Worm (Caenorhabditis elegans) whole organism, L3 larva: ENCODE measurements around the gene srm-3.

ENCODE experiments used
- R02D3.7 ChIP-seq: fragments of 150-350 bp; optimal IDR thresholded peaks from 2 replicates; lab custom pipeline; 2014; ENCODE audit warnings: missing biosample characterization, missing genetic modification characterization
- ceh-16 ChIP-seq: sonication (generic microtip); optimal IDR thresholded peaks from 2 replicates; lab custom pipeline; 2017; ENCODE audit warnings: missing biosample characterization, missing genetic modification characterization
- ceh-28 ChIP-seq: fragments of 150-350 bp; optimal IDR thresholded peaks from 2 replicates; lab custom pipeline; 2014; ENCODE audit warnings: missing biosample characterization, missing genetic modification reagents, missing genetic modification characterization
- daf-12 ChIP-seq: fragments of 150-350 bp; optimal IDR thresholded peaks from 2 replicates; lab custom pipeline; 2014; ENCODE audit warnings: missing biosample characterization, missing genetic modification reagents, missing genetic modification characterization
- egl-27 ChIP-seq: sonication (generic microtip); optimal IDR thresholded peaks from 4 replicates; lab custom pipeline; 2017; ENCODE audit warnings: missing biosample characterization, missing genetic modification reagents, missing genetic modification characterization
- egl-5 ChIP-seq: fragments of 150-350 bp; optimal IDR thresholded peaks from 2 replicates; lab custom pipeline; 2017; ENCODE audit warnings: missing biosample characterization, missing genetic modification reagents, missing genetic modification characterization, inconsistent platforms
- elt-1 ChIP-seq: fragments of 150-350 bp; optimal IDR thresholded peaks from 2 replicates; lab custom pipeline; 2014; ENCODE audit warnings: missing biosample characterization, missing genetic modification characterization
- elt-2 ChIP-seq: sonication (generic microtip); optimal IDR thresholded peaks from 2 replicates; lab custom pipeline; 2016; ENCODE audit warnings: missing genetic modification reagents, mild to moderate bottlenecking, missing genetic modification characterization, missing compliant biosample characterization
- elt-3 ChIP-seq, 3 experiments: fragments of 150-350 bp in 1 of 3; sonication (generic microtip) in 2 of 3; optimal IDR thresholded peaks; 2 replicates in 2 of 3; 4 replicates in 1 of 3; lab custom pipeline; 2014 to 2017; ENCODE audit warnings: missing biosample characterization in 3 of 3, missing genetic modification characterization in 3 of 3
- eor-1 ChIP-seq, 2 experiments: fragments of 150-350 bp; optimal IDR thresholded peaks; 2 replicates each; lab custom pipeline; 2014 to 2018; ENCODE audit warnings: missing biosample characterization in 2 of 2, missing genetic modification characterization in 2 of 2
- fkh-10 ChIP-seq: sonication (generic microtip); optimal IDR thresholded peaks from 2 replicates; lab custom pipeline; 2017; ENCODE audit warnings: missing biosample characterization, missing genetic modification reagents, missing genetic modification characterization
- fos-1 ChIP-seq: fragments of 150-350 bp; optimal IDR thresholded peaks from 2 replicates; lab custom pipeline; 2014; ENCODE audit warnings: missing biosample characterization, missing genetic modification characterization
- jun-1 ChIP-seq: fragments of 150-350 bp; optimal IDR thresholded peaks from 2 replicates; lab custom pipeline; 2014; ENCODE audit warnings: missing biosample characterization, missing genetic modification reagents, missing genetic modification characterization
- lin-39 ChIP-seq: fragments of 150-350 bp; optimal IDR thresholded peaks from 2 replicates; lab custom pipeline; 2018; ENCODE audit warnings: missing biosample characterization, missing genetic modification reagents, missing genetic modification characterization
- lsy-12 ChIP-seq: sonication (generic microtip); optimal IDR thresholded peaks from 2 replicates; lab custom pipeline; 2016; ENCODE audit warnings: mild to moderate bottlenecking, missing genetic modification characterization, missing compliant biosample characterization
- mdl-1 ChIP-seq: fragments of 150-350 bp; optimal IDR thresholded peaks from 2 replicates; lab custom pipeline; 2014; ENCODE audit warnings: missing biosample characterization, missing genetic modification characterization
- mml-1 ChIP-seq: fragments of 150-350 bp; sonication (generic microtip); optimal IDR thresholded peaks from 3 replicates; lab custom pipeline; 2014; ENCODE audit warnings: missing biosample characterization, missing genetic modification characterization
- nfya-1 ChIP-seq: sonication (generic microtip); optimal IDR thresholded peaks from 2 replicates; lab custom pipeline; 2017; ENCODE audit warnings: missing genetic modification characterization, mild to moderate bottlenecking, missing compliant biosample characterization, antibody characterized with exemption, moderate library complexity; ENCODE audit not compliant: insufficient read depth
- nhr-12 ChIP-seq: fragments of 150-350 bp; optimal IDR thresholded peaks from 2 replicates; lab custom pipeline; 2014; ENCODE audit warnings: missing biosample characterization, missing genetic modification characterization
- nhr-23 ChIP-seq: fragments of 150-350 bp; optimal IDR thresholded peaks from 2 replicates; lab custom pipeline; 2014; ENCODE audit warnings: missing biosample characterization, missing genetic modification reagents, missing genetic modification characterization
- nhr-237 ChIP-seq: fragments of 150-350 bp; optimal IDR thresholded peaks from 2 replicates; lab custom pipeline; 2014; ENCODE audit warnings: missing biosample characterization, missing genetic modification characterization
- nhr-25 ChIP-seq: sonication (generic microtip); optimal IDR thresholded peaks from 2 replicates; lab custom pipeline; 2017; ENCODE audit warnings: missing biosample characterization, missing genetic modification characterization
- nhr-28 ChIP-seq: fragments of 150-350 bp; optimal IDR thresholded peaks from 2 replicates; lab custom pipeline; 2014; ENCODE audit warnings: missing biosample characterization, missing genetic modification characterization
- nhr-43 ChIP-seq: sonication (generic microtip); optimal IDR thresholded peaks from 2 replicates; lab custom pipeline; 2016; ENCODE audit warnings: mild to moderate bottlenecking, missing genetic modification characterization, missing compliant biosample characterization; ENCODE audit not compliant: poor library complexity, severe bottlenecking
- nhr-67 ChIP-seq: fragments of 150-350 bp; optimal IDR thresholded peaks from 2 replicates; lab custom pipeline; 2014; ENCODE audit warnings: missing biosample characterization, missing genetic modification characterization
- nhr-76 ChIP-seq: fragments of 150-350 bp; sonication (generic microtip); optimal IDR thresholded peaks from 5 replicates; lab custom pipeline; 2014; ENCODE audit warnings: missing biosample characterization, missing genetic modification characterization
- pha-4 ChIP-seq: fragments of 150-350 bp; optimal IDR thresholded peaks from 2 replicates; lab custom pipeline; 2014; ENCODE audit warnings: missing biosample characterization, missing genetic modification reagents, missing genetic modification characterization
- sea-2 ChIP-seq: fragments of 150-350 bp; sonication (generic microtip); optimal IDR thresholded peaks from 4 replicates; lab custom pipeline; 2014; ENCODE audit warnings: missing biosample characterization, missing genetic modification reagents, missing genetic modification characterization
- tbx-2 ChIP-seq: sonication (generic microtip); optimal IDR thresholded peaks from 2 replicates; lab custom pipeline; 2016; ENCODE audit warnings: mild to moderate bottlenecking, missing genetic modification characterization, missing compliant biosample characterization
- unc-39 ChIP-seq: sonication (generic microtip); optimal IDR thresholded peaks from 4 replicates; lab custom pipeline; 2017; ENCODE audit warnings: missing biosample characterization, missing genetic modification characterization
- unc-62 ChIP-seq: fragments of 150-350 bp; sonication (generic microtip); optimal IDR thresholded peaks from 4 replicates; lab custom pipeline; 2014; ENCODE audit warnings: missing biosample characterization, missing genetic modification reagents, missing genetic modification characterization
- zag-1 ChIP-seq: fragments of 150-350 bp; optimal IDR thresholded peaks from 2 replicates; lab custom pipeline; 2014; ENCODE audit warnings: missing biosample characterization, missing genetic modification characterization
- ztf-11 ChIP-seq: fragments of 150-350 bp; optimal IDR thresholded peaks from 2 replicates; lab custom pipeline; 2014; ENCODE audit warnings: missing biosample characterization, missing genetic modification characterization

srm-3 gene

DNA sequence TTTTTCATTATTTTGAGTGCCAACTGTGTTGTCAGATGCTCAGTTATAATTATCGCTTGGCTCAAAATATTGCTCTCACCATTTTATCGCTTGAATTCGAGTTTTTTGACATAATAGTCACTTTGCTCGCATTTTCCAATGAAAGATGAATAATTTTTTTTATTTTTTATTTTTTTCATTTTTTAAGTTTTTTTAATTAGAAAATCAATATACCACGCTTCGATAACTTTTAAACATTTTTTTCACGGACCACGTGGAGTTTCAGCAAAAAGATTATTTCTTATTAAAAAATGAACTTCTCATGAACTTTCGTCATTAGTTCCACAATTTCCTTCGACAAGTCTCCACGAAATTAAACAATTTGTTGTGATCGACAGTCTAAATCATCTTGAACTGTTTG, 34.1 kb upstream of the srm-3 start, which contains the start of gene elt-1:
elt-1 (plus strand) TSS at position 301 of the 400 bp plus-strand sequence.
- no peak for TF ChIP-seq egl-5 (tag; lab: Kevin White, UChicago)
- no peak for TF ChIP-seq zag-1 (tag; lab: Kevin White, UChicago)
- TF ChIP-seq unc-62 = no peak
- TF ChIP-seq ceh-16 = no peak
- no peak for TF ChIP-seq daf-12 (tag; lab: Kevin White, UChicago)
- TF ChIP-seq ceh-28 (tag; lab: Kevin White, UChicago) = no peak

DNA sequence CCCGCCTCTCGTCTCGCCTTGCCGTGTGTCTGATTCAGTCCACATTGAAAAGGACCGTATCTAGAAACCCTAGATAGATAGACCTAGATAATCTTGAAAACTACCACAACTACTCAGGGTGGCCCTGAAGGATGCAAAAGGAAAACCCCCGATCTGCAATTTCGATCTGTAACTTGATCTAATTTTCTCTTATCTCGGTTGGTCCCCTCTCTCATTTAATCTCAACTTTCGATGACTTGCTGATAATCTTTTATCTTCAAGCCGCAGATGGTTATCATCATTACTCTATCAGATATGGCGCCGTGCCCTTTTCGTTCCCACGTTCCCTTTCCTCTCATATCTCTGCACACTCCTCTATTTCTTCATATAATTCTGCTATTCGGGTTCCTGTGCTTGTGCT, 33.3 kb upstream of the srm-3 start:
- TF ChIP-seq nhr-23 (tag; lab: Kevin White, UChicago) = peak; percentile 86
- TF ChIP-seq egl-27 (tag; lab: Kevin White, UChicago) = no peak
- TF ChIP-seq pha-4 (tag; lab: Kevin White, UChicago) = no peak
- TF ChIP-seq fkh-10 (GFP tag; lab: Kevin White, UChicago) = no peak
- TF ChIP-seq nhr-25 = peak; percentile 67
- TF ChIP-seq ceh-16 = peak; percentile 47
- no peak for TF ChIP-seq nhr-67
- TF ChIP-seq jun-1 (tag; lab: Kevin White, UChicago) = no peak
- no peak for TF ChIP-seq unc-39
- peak; percentile 100 for TF ChIP-seq elt-1 (tag; lab: Kevin White, UChicago)
- TF ChIP-seq elt-2 = no peak
- no peak for TF ChIP-seq egl-5 (tag; lab: Kevin White, UChicago)
- no peak for TF ChIP-seq mdl-1 (tag; lab: Kevin White, UChicago)
- no peak for TF ChIP-seq tbx-2 (tag; lab: Kevin White, UChicago)
- peak; percentile 23 for TF ChIP-seq lsy-12 (tag; lab: Kevin White, UChicago)
- TF ChIP-seq nfya-1 = no peak
- TF ChIP-seq daf-12 (tag; lab: Kevin White, UChicago) = no peak
- TF ChIP-seq elt-3 (tag; optimal IDR thresholded peaks at IDR 0.05; lab: Kevin White, UChicago) = no peak
- TF ChIP-seq, all 47 proteins: peak for 5

DNA sequence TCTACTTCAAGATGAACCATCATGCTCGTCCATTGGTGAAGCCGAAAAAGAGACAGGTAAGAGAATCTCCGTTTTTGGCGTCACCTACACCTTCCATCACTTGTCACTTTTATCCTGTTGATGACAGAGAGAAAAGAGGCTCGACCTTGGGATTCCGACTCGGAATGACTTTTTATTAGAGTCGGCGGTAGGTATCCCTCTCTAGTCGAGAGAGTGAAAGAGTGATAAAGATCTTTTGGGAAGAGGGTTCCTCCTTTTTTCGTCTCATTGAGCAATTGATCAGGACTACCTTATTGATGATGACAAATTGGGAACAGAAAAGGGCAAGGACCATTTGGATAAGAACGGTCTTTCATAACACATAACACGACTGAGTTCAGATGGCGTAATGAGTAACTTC, 31.4 kb upstream of the srm-3 start:
- TF ChIP-seq zag-1 (tag; lab: Kevin White, UChicago) = no peak
- TF ChIP-seq elt-1 (tag; lab: Kevin White, UChicago) = peak; percentile 96

DNA sequence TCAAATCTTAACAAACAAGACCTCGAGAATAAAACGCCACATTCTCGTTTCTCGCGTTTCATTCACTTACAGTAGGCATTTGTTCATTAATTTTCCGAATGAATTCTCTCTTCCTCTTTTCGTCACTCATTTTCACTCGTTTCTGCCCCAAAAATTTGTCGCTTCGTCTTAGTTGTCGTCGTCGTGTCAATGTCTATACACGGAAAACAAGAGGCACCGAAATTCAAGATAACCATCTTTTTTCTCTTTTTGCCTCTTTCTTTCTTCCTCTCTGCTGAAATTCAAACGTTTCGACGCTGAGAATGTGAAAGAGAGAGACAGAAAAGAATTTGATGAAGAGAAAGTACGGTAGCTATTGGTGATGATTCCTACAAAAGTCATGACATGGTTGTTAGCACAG, 30.8 kb upstream of the srm-3 start:
- no peak for TF ChIP-seq sea-2 (GFP tag; lab: Kevin White, UChicago)
- TF ChIP-seq nhr-28 (tag; lab: Kevin White, UChicago) = no peak
- no peak for TF ChIP-seq pha-4 (tag; lab: Kevin White, UChicago)
- peak; percentile 99 for TF ChIP-seq elt-1 (tag; lab: Kevin White, UChicago)
- TF ChIP-seq egl-27 (tag; lab: Kevin White, UChicago) = no peak
- peak; percentile 61 for TF ChIP-seq nhr-25
- TF ChIP-seq R02D3.7 = no peak
- peak; percentile 9 for TF ChIP-seq nhr-23 (tag; lab: Kevin White, UChicago)
- TF ChIP-seq fos-1 (tag; lab: Kevin White, UChicago) = no peak
- TF ChIP-seq nhr-43 = no peak
- TF ChIP-seq daf-12 (tag; lab: Kevin White, UChicago) = no peak

DNA sequence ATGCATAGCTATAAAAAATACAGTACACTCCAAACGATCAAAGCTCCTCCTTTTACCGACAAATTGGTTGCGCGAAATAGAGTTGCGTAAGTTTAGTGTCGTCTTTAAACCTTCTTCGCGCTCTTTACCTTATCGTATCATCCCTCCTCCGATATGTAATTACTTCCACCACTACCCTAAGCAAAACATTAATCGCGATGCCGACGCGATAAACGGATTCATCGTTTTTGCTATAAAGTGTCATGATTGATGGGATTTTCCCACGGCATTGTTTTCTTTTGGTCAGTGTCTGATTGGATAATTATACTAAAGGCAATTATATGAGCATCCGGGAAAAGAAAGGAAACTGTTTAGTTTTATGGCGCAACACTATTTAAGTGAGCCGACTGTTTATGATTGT, 29.9 kb upstream of the srm-3 start:
- TF ChIP-seq elt-1 (tag; lab: Kevin White, UChicago) = peak; percentile 92
- no peak for TF ChIP-seq ztf-11 (tag; lab: Kevin White, UChicago)

DNA sequence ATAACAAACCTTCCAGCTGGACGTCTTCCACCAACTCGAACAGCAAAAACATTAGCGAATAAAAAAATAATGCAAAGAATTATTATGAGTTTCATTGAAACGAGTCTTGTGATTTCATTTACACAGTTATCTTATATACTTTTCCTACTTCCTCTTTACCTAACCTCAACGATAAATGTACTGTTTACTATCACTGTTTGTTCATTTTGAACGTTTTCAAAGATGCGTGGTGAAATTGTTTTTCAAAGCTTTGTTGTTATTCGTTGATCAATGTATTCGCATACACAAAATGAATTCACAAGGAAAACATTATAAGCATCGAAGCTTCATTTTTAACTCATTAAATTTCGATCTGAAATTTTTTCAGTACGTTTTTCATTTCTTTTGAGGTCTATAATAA, 26.5 kb upstream of the srm-3 start, which contains the start of gene W09C2.7:
W09C2.7 (minus strand) TSS at position 101 of the 400 bp plus-strand sequence.
- TF ChIP-seq nhr-237 = no peak
- TF ChIP-seq tbx-2 (tag; lab: Kevin White, UChicago) = no peak
- no peak for TF ChIP-seq nhr-76 (tag; lab: Kevin White, UChicago)
- no peak for TF ChIP-seq fkh-10 (GFP tag; lab: Kevin White, UChicago)
- no peak for TF ChIP-seq mml-1
- TF ChIP-seq mdl-1 (tag; lab: Kevin White, UChicago) = no peak
- no peak for TF ChIP-seq unc-62
- TF ChIP-seq zag-1 (tag; lab: Kevin White, UChicago) = no peak
- no peak for TF ChIP-seq ceh-16
- TF ChIP-seq nhr-12 = no peak
- TF ChIP-seq lin-39 (tag; lab: Kevin White, UChicago) = no peak
- TF ChIP-seq elt-2 = no peak
- TF ChIP-seq lsy-12 (tag; lab: Kevin White, UChicago) = no peak
- TF ChIP-seq unc-39 = no peak
- no peak for TF ChIP-seq nhr-28 (tag; lab: Kevin White, UChicago)
- no peak for TF ChIP-seq jun-1 (tag; lab: Kevin White, UChicago)
- no peak for TF ChIP-seq eor-1 (tag; optimal IDR thresholded peaks at IDR 0.05; lab: Kevin White, UChicago)
- TF ChIP-seq ztf-11 (tag; lab: Kevin White, UChicago) = no peak
- TF ChIP-seq sea-2 (GFP tag; lab: Kevin White, UChicago) = no peak
- TF ChIP-seq elt-1 (tag; lab: Kevin White, UChicago) = no peak
